Fruit fly (Drosophila melanogaster) S2 (cell line): ENCODE results near the gene CG32641.

Experiments used
- CG8478 ChIP-seq: fragments of >200 bp; optimal IDR thresholded peaks from 2 replicates; lab custom pipeline; 2018
- CTCF ChIP-seq, 2 experiments: fragments of >200 bp; optimal IDR thresholded peaks; 2 replicates each; lab custom pipeline; 2018

CG32641 gene

dm6 chrX:13194249-13194648 lies 10.0 kb downstream of the CG32641 start, which contains the start of gene Coq5:
Gene Coq5, minus strand, starts transcription at chrX:13194551.
- TF ChIP-seq CG8478 (lab: Kevin White, UChicago) (no peak), CTCF (optimal IDR thresholded peaks at IDR 0.05; lab: Kevin White, UChicago) (no peak)

- TF ChIP-seq CG8478 (lab: Kevin White, UChicago) (no peak), CTCF (optimal IDR thresholded peaks at IDR 0.05; lab: Kevin White, UChicago) (no peak)
Observed at dm6 chrX:13202162-13202561, 17.9 kb downstream of the CG32641 start, which contains the start of gene CG44437. Gene CG44437, minus strand, starts transcription at chrX:13202262.

- TF ChIP-seq CG8478 (lab: Kevin White, UChicago) = no peak
- TF ChIP-seq CTCF (optimal IDR thresholded peaks at IDR 0.05; lab: Kevin White, UChicago) = peak; percentile 75 to 84
Observed at dm6 chrX:13204718-13205117, 20.4 kb downstream of the CG32641 start.

- TF ChIP-seq CG8478 (lab: Kevin White, UChicago) (no peak), CTCF (optimal IDR thresholded peaks at IDR 0.05; lab: Kevin White, UChicago) (no peak)
Observed at dm6 chrX:13208075-13208474, 23.8 kb downstream of the CG32641 start.

- TF ChIP-seq CTCF (optimal IDR thresholded peaks at IDR 0.05; lab: Kevin White, UChicago) (no peak), CG8478 (lab: Kevin White, UChicago) (no peak)
Observed at dm6 chrX:13208554-13208953, 24.3 kb downstream of the CG32641 start.

- no peak for TF ChIP-seq CG8478 (lab: Kevin White, UChicago)
- no peak for TF ChIP-seq CTCF (optimal IDR thresholded peaks at IDR 0.05; lab: Kevin White, UChicago)
Observed at dm6 chrX:13209410-13209809, 25.1 kb downstream of the CG32641 start.

DNA sequence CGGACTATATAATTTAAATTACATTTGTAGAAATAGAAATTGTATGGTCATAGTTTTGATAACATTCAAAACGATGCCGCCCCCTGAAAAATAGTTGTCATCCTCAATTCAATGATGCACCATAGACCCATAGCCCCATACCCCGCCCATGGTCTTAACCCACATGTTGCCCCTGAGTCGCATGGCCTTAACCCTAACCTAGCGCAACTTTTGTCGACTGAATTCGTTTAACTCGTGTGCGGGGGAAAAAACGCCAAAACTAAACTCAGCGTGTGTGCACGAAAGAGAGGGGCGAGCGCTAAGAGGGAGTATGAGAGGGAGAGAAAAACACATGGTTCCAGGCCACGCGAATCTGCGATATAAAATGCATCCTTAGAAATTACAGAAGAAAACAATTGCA lies 26.2 kb downstream of the CG32641 start:
- TF ChIP-seq CG8478 (lab: Kevin White, UChicago) (no peak), CTCF (optimal IDR thresholded peaks at IDR 0.05; lab: Kevin White, UChicago) (no peak)

DNA sequence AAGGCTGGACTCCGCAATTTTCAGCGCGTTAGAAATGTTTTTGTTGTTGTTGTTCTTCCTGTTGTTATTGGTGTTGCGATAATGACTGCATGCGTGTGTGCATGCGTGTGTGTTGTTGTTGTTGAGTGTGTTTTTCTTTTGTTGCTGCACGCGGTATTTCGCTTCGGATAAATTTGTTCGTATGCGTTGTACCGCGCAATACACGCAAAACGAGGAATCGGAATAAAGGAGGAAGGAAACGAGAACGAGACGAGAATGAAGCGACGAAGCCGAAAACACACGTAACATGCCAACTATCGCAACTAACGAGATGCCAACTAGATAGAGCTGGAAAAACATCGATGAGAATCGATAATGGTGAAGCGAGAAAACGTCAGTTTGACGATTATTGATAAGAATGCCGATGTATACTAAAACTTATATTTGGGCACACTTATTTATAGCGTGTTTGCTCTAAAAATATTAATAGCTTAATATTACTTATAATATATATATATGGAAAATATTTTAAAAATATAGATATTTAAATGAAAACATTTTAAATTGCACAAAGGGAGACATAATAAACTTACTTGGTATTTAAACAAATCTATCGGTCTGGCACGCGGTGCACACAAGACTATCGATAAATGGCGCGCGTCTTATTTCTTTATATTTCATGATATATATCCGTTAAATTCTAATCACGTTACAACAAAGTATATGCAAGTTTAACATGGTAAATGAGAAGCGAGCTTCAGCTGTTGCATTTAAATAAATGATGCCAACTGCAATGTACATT lies 27.3 kb downstream of the CG32641 start, which contains the start of gene sno:
Gene sno (minus strand): TSS at position 318 of the 781 bp plus-strand sequence.
- TF ChIP-seq CTCF (optimal IDR thresholded peaks at IDR 0.05; lab: Kevin White, UChicago) = no peak
- TF ChIP-seq CG8478 (lab: Kevin White, UChicago) = no peak

dm6 chrX:13212138-13212481 lies 27.8 kb downstream of the CG32641 start, which contains the start of gene REG:
Gene REG, plus strand, starts transcription at chrX:13212325.
- TF ChIP-seq CTCF (optimal IDR thresholded peaks at IDR 0.05; lab: Kevin White, UChicago) (no peak), CG8478 (lab: Kevin White, UChicago) (no peak)

dm6 chrX:13214056-13214455 lies 29.8 kb downstream of the CG32641 start:
- TF ChIP-seq CTCF (optimal IDR thresholded peaks at IDR 0.05; lab: Kevin White, UChicago) (no peak), CG8478 (lab: Kevin White, UChicago) (no peak)

DNA sequence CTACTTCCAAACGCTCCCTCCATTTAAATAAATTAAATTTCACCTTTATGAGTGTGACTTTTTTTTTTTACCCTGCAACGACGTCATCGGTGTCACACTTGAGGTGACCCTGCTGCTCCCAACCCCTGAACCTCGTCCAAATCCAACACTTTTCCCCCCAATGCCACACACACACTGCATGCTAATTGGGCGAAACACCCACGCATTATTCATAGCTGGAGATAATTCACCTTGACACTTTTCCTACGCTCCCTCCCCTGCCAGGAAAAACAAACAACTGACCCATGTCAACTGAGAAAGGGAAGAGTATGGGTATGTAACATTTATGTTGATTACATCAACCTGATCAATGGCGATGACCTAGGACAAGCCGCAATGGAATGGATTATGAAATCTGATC lies 35.0 kb downstream of the CG32641 start:
- TF ChIP-seq CTCF (optimal IDR thresholded peaks at IDR 0.05; lab: Kevin White, UChicago) (no peak), CG8478 (lab: Kevin White, UChicago) (no peak)

DNA sequence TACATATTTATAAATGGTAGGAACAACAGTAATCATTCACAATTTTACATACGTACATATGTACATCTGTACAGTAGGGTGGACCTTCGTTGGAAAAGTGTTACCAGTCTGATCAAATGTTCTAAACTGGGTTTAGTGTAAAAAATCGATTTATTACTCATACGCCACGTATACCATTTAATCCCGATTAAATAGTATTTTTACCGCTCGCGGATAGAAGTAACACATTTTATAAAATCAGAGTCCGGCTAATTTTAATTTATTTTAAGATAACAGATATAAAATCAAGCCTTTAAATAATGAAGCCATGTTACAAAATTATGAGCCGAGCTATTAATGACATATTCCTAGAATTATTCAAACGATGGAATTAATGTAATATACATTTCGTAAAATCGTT lies 36.1 kb downstream of the CG32641 start:
- TF ChIP-seq CG8478 (lab: Kevin White, UChicago) (no peak), CTCF (optimal IDR thresholded peaks at IDR 0.05; lab: Kevin White, UChicago) (no peak)

DNA sequence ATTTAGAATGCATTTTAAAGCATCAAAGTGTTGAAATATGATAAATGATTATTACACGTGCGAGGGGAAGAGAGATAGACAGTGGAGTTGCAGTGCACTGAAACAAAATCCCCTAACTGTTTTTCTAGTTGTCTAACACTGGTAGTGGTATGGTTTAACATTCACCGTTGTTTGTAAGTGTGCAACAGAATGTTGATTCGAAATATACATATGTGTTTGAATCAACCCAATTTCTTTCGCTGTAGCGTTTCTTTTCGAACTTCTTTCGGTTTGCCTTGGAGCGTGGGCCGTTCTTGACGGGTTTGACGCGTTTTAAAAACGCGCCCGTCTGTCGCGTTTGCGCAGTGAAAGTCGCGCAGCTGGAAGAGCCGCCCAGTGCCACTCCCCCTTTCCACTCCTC lies 37.0 kb downstream of the CG32641 start:
- TF ChIP-seq CTCF (optimal IDR thresholded peaks at IDR 0.05; lab: Kevin White, UChicago) = no peak
- TF ChIP-seq CG8478 (lab: Kevin White, UChicago) = no peak

DNA sequence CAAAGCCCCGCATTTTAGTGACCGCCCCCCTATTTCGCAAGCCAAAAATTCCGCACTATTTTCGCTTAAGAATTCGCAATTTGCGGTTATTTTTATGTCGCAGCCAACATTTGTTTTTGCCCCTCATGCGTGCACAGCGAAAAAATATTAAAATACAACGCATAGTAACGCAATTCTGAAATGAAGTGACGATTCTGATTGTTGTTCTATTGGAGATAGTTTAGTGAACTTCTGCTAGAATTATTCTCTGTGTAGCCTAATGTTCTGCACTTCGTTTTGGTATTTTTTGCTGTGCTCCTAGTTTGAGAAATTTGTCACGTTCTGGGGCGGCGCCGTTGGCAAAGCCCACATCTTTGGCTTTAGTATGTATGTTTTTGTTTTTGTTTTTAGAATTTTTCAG lies 37.6 kb downstream of the CG32641 start:
- TF ChIP-seq CG8478 (lab: Kevin White, UChicago) = no peak
- TF ChIP-seq CTCF (optimal IDR thresholded peaks at IDR 0.05; lab: Kevin White, UChicago) = no peak

DNA sequence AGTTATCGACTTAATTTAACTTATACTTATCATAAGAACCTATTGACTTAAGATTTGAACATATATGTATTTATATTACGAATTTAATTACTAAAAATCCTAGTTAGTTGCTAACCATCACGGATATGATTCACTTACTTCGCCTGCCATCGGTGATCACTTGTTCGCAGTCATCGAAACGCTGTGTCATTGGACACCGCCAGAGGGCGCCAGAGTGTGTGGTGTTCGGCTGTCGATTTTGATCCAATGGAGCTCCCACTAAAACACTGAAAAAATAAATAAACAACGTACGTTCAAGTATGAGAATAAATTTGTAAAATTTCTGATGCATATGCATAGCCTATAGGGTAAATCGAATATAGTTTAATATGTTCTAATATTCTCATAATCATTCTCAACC lies 40.6 kb downstream of the CG32641 start:
- no peak for TF ChIP-seq CG8478 (lab: Kevin White, UChicago)
- peak; percentile 70 to 85 for TF ChIP-seq CTCF (optimal IDR thresholded peaks at IDR 0.05; lab: Kevin White, UChicago)

DNA sequence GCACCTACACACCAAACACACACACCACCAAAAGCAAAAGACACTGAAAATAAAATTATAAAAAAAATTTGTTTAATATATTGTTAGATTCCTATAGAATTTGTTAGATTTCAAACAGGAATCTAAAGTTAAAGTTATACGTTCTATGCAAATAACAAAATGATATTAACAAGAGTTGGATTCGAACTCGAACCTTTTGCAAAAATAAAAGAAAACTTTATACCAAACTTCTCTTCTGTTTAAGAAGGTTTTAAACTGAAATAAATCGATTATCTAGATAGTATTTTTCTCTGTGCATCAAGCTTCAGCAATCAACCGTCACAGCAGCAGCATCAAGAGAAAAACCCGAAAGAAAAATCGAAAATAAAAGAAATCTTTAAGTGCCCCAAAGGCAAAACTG lies 42.2 kb downstream of the CG32641 start:
- TF ChIP-seq CTCF (optimal IDR thresholded peaks at IDR 0.05; lab: Kevin White, UChicago) = no peak
- no peak for TF ChIP-seq CG8478 (lab: Kevin White, UChicago)
